Fruit fly (Drosophila melanogaster) whole organism, embryonic: ENCODE results near the gene MAPk-Ak2.

Source experiments
- Abd-B ChIP-seq: fragments of 200-800 bp; sonication (Bioruptor generic); optimal IDR thresholded peaks from 2 replicates; lab custom pipeline; 2018; ENCODE audit warnings: missing biosample characterization, mild to moderate bottlenecking, missing genetic modification characterization, moderate library complexity
- Atf6 ChIP-seq: fragments of 200-800 bp; sonication (Bioruptor generic); IDR thresholded peaks from 2 replicates; pipeline ENCODE4 v1.3.6; 2022; ENCODE audit warnings: missing biosample characterization, missing genetic modification characterization
- Blimp-1 ChIP-seq: fragments of 200-800 bp; sonication (Bioruptor generic); optimal IDR thresholded peaks from 3 replicates; lab custom pipeline; 2018; ENCODE audit warnings: missing biosample characterization, missing genetic modification characterization, mild to moderate bottlenecking, moderate library complexity, missing genetic modification reagents
- CG10147 ChIP-seq: fragments of 200-800 bp; sonication (Bioruptor generic); optimal IDR thresholded peaks from 2 replicates; lab custom pipeline; 2019; ENCODE audit warnings: missing biosample characterization, mild to moderate bottlenecking, missing genetic modification characterization, moderate library complexity
- CG11085 ChIP-seq: fragments of 200-800 bp; sonication (Bioruptor generic); IDR thresholded peaks from 2 replicates; pipeline ENCODE4 v1.3.6; 2022; ENCODE audit warnings: missing biosample characterization, missing genetic modification characterization
- CG12391 ChIP-seq: fragments of 200-800 bp; sonication (Bioruptor generic); optimal IDR thresholded peaks from 3 replicates; lab custom pipeline; 2018; ENCODE audit warnings: missing biosample characterization, mild to moderate bottlenecking, missing genetic modification characterization, moderate library complexity
- CG13775 ChIP-seq: fragments of 200-800 bp; sonication (Bioruptor generic); optimal IDR thresholded peaks from 3 replicates; lab custom pipeline; 2017; ENCODE audit warnings: missing biosample characterization, mild to moderate bottlenecking, missing genetic modification characterization
- CG15011 ChIP-seq: fragments of 200-800 bp; sonication (Bioruptor generic); optimal IDR thresholded peaks from 3 replicates; lab custom pipeline; 2018; ENCODE audit warnings: missing biosample characterization, mild to moderate bottlenecking, missing genetic modification characterization
- CG1832 ChIP-seq: fragments of 200-800 bp; sonication (Bioruptor generic); optimal IDR thresholded peaks from 2 replicates; lab custom pipeline; 2017; ENCODE audit warnings: missing biosample characterization, mild to moderate bottlenecking, missing genetic modification characterization, inconsistent platforms
- CG18619 ChIP-seq: fragments of 200-800 bp; sonication (Bioruptor generic); optimal IDR thresholded peaks from 3 replicates; lab custom pipeline; 2017; ENCODE audit warnings: missing biosample characterization, mild to moderate bottlenecking, missing genetic modification characterization
- CG2116 ChIP-seq: fragments of 200-800 bp; sonication (Bioruptor generic); optimal IDR thresholded peaks from 3 replicates; lab custom pipeline; 2018; ENCODE audit warnings: missing biosample characterization, mild to moderate bottlenecking, missing genetic modification characterization
- CG2875 ChIP-seq: fragments of 200-800 bp; sonication (Bioruptor generic); optimal IDR thresholded peaks from 2 replicates; lab custom pipeline; 2017; ENCODE audit warnings: missing biosample characterization, mild to moderate bottlenecking, missing genetic modification characterization, missing genetic modification reagents
- CG2889 ChIP-seq: fragments of 200-800 bp; sonication (Bioruptor generic); IDR thresholded peaks from 3 replicates; pipeline ENCODE4 v1.3.6; 2022; ENCODE audit warnings: missing biosample characterization, missing genetic modification characterization
- CG31388 ChIP-seq: fragments of 200-800 bp; sonication (Bioruptor generic); optimal IDR thresholded peaks from 2 replicates; lab custom pipeline; 2016; ENCODE audit warnings: missing biosample characterization, missing genetic modification characterization
- CG34376 ChIP-seq: fragments of 200-800 bp; sonication (Bioruptor generic); optimal IDR thresholded peaks from 2 replicates; lab custom pipeline; 2018; ENCODE audit warnings: missing biosample characterization, mild to moderate bottlenecking, missing genetic modification characterization
- CG4404 ChIP-seq: fragments of 200-800 bp; sonication (Bioruptor generic); IDR thresholded peaks from 2 replicates; pipeline ENCODE4 v1.3.6; 2022; ENCODE audit warnings: missing biosample characterization, missing genetic modification characterization
- CG6689 ChIP-seq: fragments of 200-800 bp; sonication (Bioruptor generic); IDR thresholded peaks from 2 replicates; pipeline ENCODE4 v1.3.6; 2022; ENCODE audit warnings: missing biosample characterization, missing genetic modification characterization
- CG7839 ChIP-seq: fragments of 200-800 bp; sonication (Bioruptor generic); optimal IDR thresholded peaks from 3 replicates; lab custom pipeline; 2018; ENCODE audit warnings: missing biosample characterization, mild to moderate bottlenecking, missing genetic modification characterization, moderate library complexity
- CG8388 ChIP-seq: fragments of 200-800 bp; sonication (Bioruptor generic); optimal IDR thresholded peaks from 2 replicates; lab custom pipeline; 2019; ENCODE audit warnings: missing biosample characterization, mild to moderate bottlenecking, missing genetic modification characterization, moderate library complexity
- CG9797 ChIP-seq: fragments of 200-800 bp; sonication (Bioruptor generic); optimal IDR thresholded peaks from 3 replicates; lab custom pipeline; 2018; ENCODE audit warnings: missing biosample characterization, mild to moderate bottlenecking, missing genetic modification characterization
- Deaf1 ChIP-seq: fragments of 200-800 bp; optimal IDR thresholded peaks from 3 replicates; lab custom pipeline; 2019; ENCODE audit warnings: missing biosample characterization, mild to moderate bottlenecking, missing genetic modification characterization, moderate library complexity
- Dek ChIP-seq: fragments of 200-800 bp; sonication (Bioruptor generic); optimal IDR thresholded peaks from 3 replicates; lab custom pipeline; 2019; ENCODE audit warnings: missing biosample characterization, mild to moderate bottlenecking, missing genetic modification characterization, moderate library complexity
- Doc2 ChIP-seq: fragments of 200-800 bp; sonication (Bioruptor generic); IDR thresholded peaks from 2 replicates; pipeline ENCODE4 v1.3.6; 2022; ENCODE audit warnings: missing biosample characterization, missing genetic modification characterization
- Dp ChIP-seq: fragments of 200-800 bp; sonication (Bioruptor generic); optimal IDR thresholded peaks from 2 replicates; lab custom pipeline; 2018; ENCODE audit warnings: missing biosample characterization, mild to moderate bottlenecking, missing genetic modification characterization, moderate library complexity
- Elba2 ChIP-seq: fragments of 200-800 bp; sonication (Bioruptor generic); optimal IDR thresholded peaks from 3 replicates; lab custom pipeline; 2016; ENCODE audit warnings: missing biosample characterization, missing genetic modification characterization
- HmgZ ChIP-seq: fragments of 200-800 bp; sonication (Bioruptor generic); optimal IDR thresholded peaks from 2 replicates; lab custom pipeline; 2018; ENCODE audit warnings: missing biosample characterization, mild to moderate bottlenecking, missing genetic modification characterization
- Hr39 ChIP-seq: fragments of >200 bp; optimal IDR thresholded peaks from 2 replicates; lab custom pipeline; 2017
- Lpt ChIP-seq: fragments of >200 bp; optimal IDR thresholded peaks from 2 replicates; lab custom pipeline; 2018; ENCODE audit warnings: missing biosample characterization, missing genetic modification characterization
- MBD-R2 ChIP-seq: fragments of 200-800 bp; sonication (Bioruptor generic); IDR thresholded peaks from 2 replicates; pipeline ENCODE4 v1.3.6; 2022; ENCODE audit warnings: missing biosample characterization, missing genetic modification characterization
- NC2β ChIP-seq: fragments of 200-800 bp; sonication (Bioruptor generic); optimal IDR thresholded peaks from 2 replicates; lab custom pipeline; 2016; ENCODE audit warnings: missing biosample characterization, missing genetic modification characterization
- NFAT ChIP-seq: fragments of 200-800 bp; sonication (Bioruptor generic); IDR thresholded peaks from 2 replicates; pipeline ENCODE4 v1.3.6; 2022; ENCODE audit warnings: missing biosample characterization, missing genetic modification characterization
- Poxn ChIP-seq: fragments of 200-800 bp; sonication (Bioruptor generic); IDR thresholded peaks from 2 replicates; pipeline ENCODE4 v1.3.6; 2022; ENCODE audit warnings: missing biosample characterization, missing genetic modification characterization
- Ravus ChIP-seq: fragments of 200-800 bp; sonication (Bioruptor generic); IDR thresholded peaks from 2 replicates; pipeline ENCODE4 v1.3.6; 2022; ENCODE audit warnings: missing biosample characterization, missing genetic modification characterization
- Six4 ChIP-seq: fragments of 200-800 bp; sonication (Bioruptor generic); optimal IDR thresholded peaks from 2 replicates; lab custom pipeline; 2016; ENCODE audit warnings: missing biosample characterization, missing genetic modification characterization
- Sry-β ChIP-seq: fragments of 200-800 bp; sonication (Bioruptor generic); optimal IDR thresholded peaks from 2 replicates; lab custom pipeline; 2018; ENCODE audit warnings: missing biosample characterization, mild to moderate bottlenecking, missing genetic modification characterization, moderate library complexity
- Xrp1 ChIP-seq: fragments of 200-800 bp; sonication (Bioruptor generic); IDR thresholded peaks from 2 replicates; pipeline ENCODE4 v1.3.6; 2022; ENCODE audit warnings: missing biosample characterization, missing genetic modification characterization
- ase ChIP-seq: fragments of 200-800 bp; sonication (Bioruptor generic); IDR thresholded peaks from 3 replicates; pipeline ENCODE4 v1.3.6; 2022; ENCODE audit warnings: missing biosample characterization, missing genetic modification characterization
- bbx ChIP-seq: fragments of 200-800 bp; sonication (Bioruptor generic); IDR thresholded peaks from 2 replicates; pipeline ENCODE4 v1.3.6; 2022; ENCODE audit warnings: missing biosample characterization, missing genetic modification characterization; ENCODE audit not compliant: partially characterized antibody
- bsh ChIP-seq, 2 experiments: fragments of 200-800 bp; sonication (Bioruptor generic); optimal IDR thresholded peaks; 2 replicates each; lab custom pipeline; 2017 to 2018; ENCODE audit warnings: mild to moderate bottlenecking in 2 of 2, missing biosample characterization in 2 of 2, missing genetic modification characterization in 2 of 2, moderate library complexity in 1 of 2
- corto ChIP-seq: fragments of 200-800 bp; sonication (Bioruptor generic); optimal IDR thresholded peaks from 2 replicates; lab custom pipeline; 2016; ENCODE audit warnings: missing biosample characterization, mild to moderate bottlenecking, missing genetic modification characterization, moderate library complexity
- dysf ChIP-seq: fragments of 200-800 bp; sonication (Bioruptor generic); IDR thresholded peaks from 3 replicates; pipeline ENCODE4 v1.3.6; 2022; ENCODE audit warnings: missing biosample characterization, missing genetic modification characterization
- en ChIP-seq: fragments of 200-800 bp; sonication (Bioruptor generic); optimal IDR thresholded peaks from 2 replicates; lab custom pipeline; 2016; ENCODE audit warnings: missing biosample characterization, missing genetic modification characterization
- fd102C ChIP-seq: fragments of 200-800 bp; sonication (Bioruptor generic); optimal IDR thresholded peaks from 2 replicates; lab custom pipeline; 2018; ENCODE audit warnings: missing biosample characterization, mild to moderate bottlenecking, missing genetic modification characterization, moderate library complexity
- gem ChIP-seq: fragments of 200-800 bp; sonication (Bioruptor generic); optimal IDR thresholded peaks from 2 replicates; lab custom pipeline; 2019; ENCODE audit warnings: missing biosample characterization, mild to moderate bottlenecking, missing genetic modification characterization, moderate library complexity
- grn ChIP-seq: fragments of 200-800 bp; sonication (Bioruptor generic); optimal IDR thresholded peaks from 3 replicates; lab custom pipeline; 2017; ENCODE audit warnings: missing biosample characterization, missing genetic modification characterization
- gro ChIP-seq: fragments of 200-800 bp; sonication (Bioruptor generic); optimal IDR thresholded peaks from 2 replicates; lab custom pipeline; 2016; ENCODE audit warnings: missing biosample characterization, missing genetic modification characterization
- hth ChIP-seq: fragments of >200 bp; optimal IDR thresholded peaks from 2 replicates; lab custom pipeline; 2017; ENCODE audit warnings: inconsistent platforms
- jumu ChIP-seq: fragments of 200-800 bp; sonication (Bioruptor generic); optimal IDR thresholded peaks from 3 replicates; lab custom pipeline; 2016; ENCODE audit warnings: missing biosample characterization, missing genetic modification characterization
- lilli ChIP-seq: fragments of 200-800 bp; sonication (Bioruptor generic); optimal IDR thresholded peaks from 3 replicates; lab custom pipeline; 2016; ENCODE audit warnings: missing biosample characterization, missing genetic modification characterization
- row ChIP-seq: fragments of 200-800 bp; sonication (Bioruptor generic); IDR thresholded peaks from 3 replicates; pipeline ENCODE4 v1.3.6; 2022; ENCODE audit warnings: missing biosample characterization, missing genetic modification characterization
- slbo ChIP-seq: fragments of 200-800 bp; sonication (Bioruptor generic); IDR thresholded peaks from 2 replicates; pipeline ENCODE4 v1.3.6; 2022; ENCODE audit warnings: missing biosample characterization, missing genetic modification characterization
- vnd ChIP-seq: fragments of 200-800 bp; sonication (Bioruptor generic); IDR thresholded peaks from 3 replicates; pipeline ENCODE4 v1.3.6; 2022; ENCODE audit warnings: missing biosample characterization, missing genetic modification characterization; ENCODE audit not compliant: partially characterized antibody

MAPk-Ak2 gene

DNA sequence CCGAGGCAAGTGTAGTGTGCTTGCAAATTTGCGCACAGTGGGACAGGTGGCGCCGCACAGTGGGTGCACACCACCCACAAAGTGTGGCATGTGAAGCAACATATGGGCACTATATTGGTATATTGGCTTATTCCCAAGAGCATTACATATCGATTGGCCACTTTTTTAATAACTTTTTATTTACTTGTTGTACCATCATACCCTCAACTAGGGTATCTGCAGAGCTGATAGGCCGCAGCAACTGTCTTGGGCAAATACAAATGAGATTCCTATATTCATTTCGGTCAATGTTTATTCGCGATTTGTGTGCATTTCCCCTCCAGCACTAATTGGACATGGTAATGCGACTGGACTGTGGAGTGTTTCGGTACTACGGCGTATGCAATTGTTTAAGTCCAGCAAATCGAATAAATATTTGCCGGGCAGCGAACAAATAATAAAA lies 39.2 kb downstream of the MAPk-Ak2 start (continued):
- TF ChIP-seq CG1832: no peak
- no peak for TF ChIP-seq Dp
- TF ChIP-seq lilli (GFP tag; lab: Kevin White, UChicago): peak; percentile 55
- TF ChIP-seq hth (lab: Kevin White, UChicago): no peak
- no peak for TF ChIP-seq jumu (GFP tag; lab: Kevin White, UChicago)
- no peak for TF ChIP-seq fd102C (GFP tag; lab: Kevin White, UChicago)
- no peak for TF ChIP-seq Hr39 (lab: Kevin White, UChicago)
- TF ChIP-seq ase: peak; percentile 52; the same call in 1 of the 3 replicates
- peak; percentile 32 for TF ChIP-seq CG12391 (tag; lab: Kevin White, UChicago)
- TF ChIP-seq vnd: no peak
- no peak for TF ChIP-seq CG10147 (GFP tag; lab: Kevin White, UChicago)
- TF ChIP-seq gro (GFP tag; lab: Kevin White, UChicago): no peak
- TF ChIP-seq CG7839 (tag; lab: Kevin White, UChicago): peak; percentile 49
- peak; percentile 29 for TF ChIP-seq Abd-B
- peak; percentile 67 for TF ChIP-seq gem (tag; lab: Kevin White, UChicago)
- TF ChIP-seq CG13775: no peak
- TF ChIP-seq MBD-R2 (GFP tag; lab: Robert Waterston, UW): no peak; the same call in 1 of the 2 replicates
- no peak for TF ChIP-seq Atf6
- TF ChIP-seq Xrp1 (GFP tag; lab: Robert Waterston, UW): peak; percentile 58
- TF ChIP-seq Ravus (GFP tag; lab: Robert Waterston, UW): no peak
- TF ChIP-seq Lpt: no peak
- TF ChIP-seq HmgZ: no peak
- peak; percentile 68 for TF ChIP-seq slbo
- TF ChIP-seq bbx: no peak
- TF ChIP-seq Dek (tag; lab: Kevin White, UChicago): no peak
- no peak for TF ChIP-seq NFAT (GFP tag; lab: Robert Waterston, UW)
- TF ChIP-seq Poxn (GFP tag; lab: Robert Waterston, UW): no peak
- TF ChIP-seq Six4 (GFP tag; lab: Kevin White, UChicago): peak; percentile 10
- peak; percentile 28 for TF ChIP-seq Sry-β (GFP tag; lab: Kevin White, UChicago)
- no peak for TF ChIP-seq en
- TF ChIP-seq CG11085 (GFP tag; lab: Robert Waterston, UW): no peak
- TF ChIP-seq Blimp-1 (GFP tag; lab: Kevin White, UChicago): peak; percentile 30
- no peak for TF ChIP-seq corto (GFP tag; lab: Kevin White, UChicago)
- TF ChIP-seq Elba2 (GFP tag; lab: Kevin White, UChicago): no peak
- TF ChIP-seq Deaf1: no peak
- TF ChIP-seq NC2β: no peak
- TF ChIP-seq CG8388 (GFP tag; lab: Kevin White, UChicago): peak; percentile 20
- TF ChIP-seq row (GFP tag; lab: Robert Waterston, UW): peak; percentile 53
- peak; percentile 31 for TF ChIP-seq CG18619 (GFP tag; lab: Kevin White, UChicago)
- peak; percentile 27 for TF ChIP-seq CG2116 (GFP tag; lab: Kevin White, UChicago)
- no peak for TF ChIP-seq CG34376 (GFP tag; lab: Kevin White, UChicago)
- peak; percentile 71 for TF ChIP-seq dysf (GFP tag; lab: Robert Waterston, UW)
- TF ChIP-seq CG15011 (GFP tag; lab: Kevin White, UChicago): no peak
- TF ChIP-seq CG4404 (GFP tag; lab: Robert Waterston, UW): peak; percentile 35
- no peak for TF ChIP-seq CG9797 (GFP tag; lab: Kevin White, UChicago)
- TF ChIP-seq bsh (GFP tag; optimal IDR thresholded peaks at IDR 0.05; lab: Kevin White, UChicago): peak; percentile 79 to 81
- no peak for TF ChIP-seq Doc2 (GFP tag; lab: Robert Waterston, UW)
- peak; percentile 52; the same call in 1 of the 2 replicates for TF ChIP-seq CG6689 (GFP tag; lab: Robert Waterston, UW)
- TF ChIP-seq grn (GFP tag; lab: Kevin White, UChicago): no peak
- no peak for TF ChIP-seq CG31388 (GFP tag; lab: Kevin White, UChicago)
- TF ChIP-seq CG2875 (GFP tag; lab: Kevin White, UChicago): peak; percentile 72
- 0 out of 3 replicates have a peak, but pooled peaks have one; percentile 46 for TF ChIP-seq CG2889
